Worm (Caenorhabditis elegans) whole organism, L4 larva: ENCODE results near the gene F53B3.5.

Source experiments
- R02D3.7 ChIP-seq: fragments of 150-350 bp; sonication (generic microtip); optimal IDR thresholded peaks from 3 replicates; lab custom pipeline; 2014; ENCODE audit warnings: missing biosample characterization, missing genetic modification characterization
- ZK337.2 ChIP-seq: fragments of 200-800 bp; sonication (Bioruptor generic); IDR thresholded peaks from 2 replicates; pipeline ENCODE4 v1.3.6; 2022; ENCODE audit warnings: missing genetic modification reagents, missing genetic modification characterization, missing compliant biosample characterization
- aha-1 ChIP-seq: fragments of 150-350 bp; peaks from one replicate; lab custom pipeline; 2014; ENCODE audit warnings: missing biosample characterization, missing genetic modification characterization
- aly-2 ChIP-seq: sonication (generic microtip); optimal IDR thresholded peaks from 2 replicates; lab custom pipeline; 2018; ENCODE audit warnings: missing biosample characterization, missing genetic modification characterization
- ama-1 ChIP-seq: fragments of 150-350 bp; optimal IDR thresholded peaks from 2 replicates; lab custom pipeline; 2014; ENCODE audit warnings: inconsistent platforms, mixed read lengths
- ceh-82 ChIP-seq: sonication (generic microtip); optimal IDR thresholded peaks from 2 replicates; lab custom pipeline; 2017; ENCODE audit warnings: missing biosample characterization, missing genetic modification characterization
- fkh-10 ChIP-seq: fragments of 150-350 bp; optimal IDR thresholded peaks from 2 replicates; lab custom pipeline; 2014; ENCODE audit warnings: missing biosample characterization, missing genetic modification reagents, missing genetic modification characterization
- pha-4 ChIP-seq, 2 experiments: fragments of 150-350 bp in 1 of 2; fragments of 200-800 bp in 1 of 2; sonication (Bioruptor generic) in 1 of 2; IDR thresholded peaks in 1 of 2; optimal IDR thresholded peaks in 1 of 2; 2 replicates each; pipeline versions ENCODE4 v1.3.6 to Lab custom; 2014 to 2022; ENCODE audit warnings: missing genetic modification characterization in 2 of 2, missing genetic modification reagents in 2 of 2, missing biosample characterization in 1 of 2, missing compliant biosample characterization in 1 of 2

- TF ChIP-seq ZK337.2 (no peak), pha-4 (GFP tag; IDR thresholded peaks at IDR 0.05; lab: Robert Waterston, UW) (no peak), pha-4 (tag; optimal IDR thresholded peaks at IDR 0.05; lab: Kevin White, UChicago) (no peak), R02D3.7 (tag; lab: Kevin White, UChicago) (no peak), ceh-82 (tag; lab: Kevin White, UChicago) (no peak), ama-1 (no peak), aly-2 (no peak), aha-1 (tag; lab: Kevin White, UChicago) (no peak), fkh-10 (GFP tag; lab: Kevin White, UChicago) (no peak)
Measured at ce11 chrX:2898256-2898655, 18.9 kb upstream of the F53B3.5 start, which contains the start of gene F52B10.3.
